Fruit fly (Drosophila melanogaster): ENCODE measurements around the gene CG13282.

CG13282 gene

dm6 chr2L:16819714-16820113 is 14.6 kb downstream of the CG13282 start (continued):
- TF ChIP-seq CG8281 (tag; optimal IDR thresholded peaks at IDR 0.05) (peak; percentile 8), Stat92E (GFP tag; optimal IDR thresholded peaks at IDR 0.05) (no peak), CG11504 (tag; optimal IDR thresholded peaks at IDR 0.05) (no peak), pb (GFP tag; optimal IDR thresholded peaks at IDR 0.05) (no peak), HLH3B (GFP tag; IDR thresholded peaks at IDR 0.05) (no peak), zfh2 (GFP tag; optimal IDR thresholded peaks at IDR 0.05) (no peak), CG7963 (GFP tag; IDR thresholded peaks at IDR 0.05; ENCODE audit: partially characterized antibody) (no peak), CG31224 (GFP tag; IDR thresholded peaks at IDR 0.05) (peak; percentile 89), Camta (GFP tag; optimal IDR thresholded peaks at IDR 0.05) (no peak), Hr3 (GFP tag; optimal IDR thresholded peaks at IDR 0.05) (no peak), Opbp (GFP tag; IDR thresholded peaks at IDR 0.05; ENCODE audit: partially characterized antibody) (no peak), cg (GFP tag; optimal IDR thresholded peaks at IDR 0.05) (no peak), klu (GFP tag; IDR thresholded peaks at IDR 0.05) (no peak), Usf (GFP tag; optimal IDR thresholded peaks at IDR 0.05) (no peak), lola (GFP tag; optimal IDR thresholded peaks at IDR 0.05) (no peak), sisA (GFP tag; IDR thresholded peaks at IDR 0.05) (no peak), Ravus (GFP tag; IDR thresholded peaks at IDR 0.05) (no peak), fd96Cb (tag; optimal IDR thresholded peaks at IDR 0.05) (no peak), ash1 (GFP tag; optimal IDR thresholded peaks at IDR 0.05) (no peak), CG30431 (GFP tag; optimal IDR thresholded peaks at IDR 0.05) (no peak), chif (GFP tag; optimal IDR thresholded peaks at IDR 0.05) (no peak), sim (GFP tag; IDR thresholded peaks at IDR 0.05) (no peak), Hey (tag; optimal IDR thresholded peaks at IDR 0.05) (peak; percentile 30), Ada2b (GFP tag; IDR thresholded peaks at IDR 0.05) (no peak), CG2199 (GFP tag; IDR thresholded peaks at IDR 0.05) (no peak), CG8944 (GFP tag; optimal IDR thresholded peaks at IDR 0.05) (no peak), pnt (GFP tag; optimal IDR thresholded peaks at IDR 0.05) (no peak), ftz-f1 (GFP tag; optimal IDR thresholded peaks at IDR 0.05) (no peak), Trl (optimal IDR thresholded peaks at IDR 0.05) (no peak), Trl (GFP tag; optimal IDR thresholded peaks at IDR 0.05) (no peak), Poxn (GFP tag; IDR thresholded peaks at IDR 0.05) (no peak), Aef1 (GFP tag; IDR thresholded peaks at IDR 0.05) (no peak), fd102C (GFP tag; optimal IDR thresholded peaks at IDR 0.05) (no peak), CG12659 (GFP tag; optimal IDR thresholded peaks at IDR 0.05) (no peak), Ssrp (tag; optimal IDR thresholded peaks at IDR 0.05) (no peak), odd (GFP tag; optimal IDR thresholded peaks at IDR 0.05) (peak; percentile 62), Gsc (GFP tag; IDR thresholded peaks at IDR 0.05) (no peak), CG17328 (GFP tag; IDR thresholded peaks at IDR 0.05) (no peak), CG11723 (GFP tag; optimal IDR thresholded peaks at IDR 0.05) (no peak), Sry-δ (GFP tag; optimal IDR thresholded peaks at IDR 0.05) (no peak), prd (optimal IDR thresholded peaks at IDR 0.05) (no peak), prd (GFP tag; IDR thresholded peaks at IDR 0.05) (no peak), CG8089 (GFP tag; optimal IDR thresholded peaks at IDR 0.05) (no peak), br (optimal IDR thresholded peaks at IDR 0.05) (no peak), CG4730 (GFP tag; IDR thresholded peaks at IDR 0.05) (no peak), Hand (GFP tag; optimal IDR thresholded peaks at IDR 0.05) (peak; percentile 6), Oli (tag; optimal IDR thresholded peaks at IDR 0.05) (peak; percentile 7), jing (GFP tag; optimal IDR thresholded peaks at IDR 0.05) (no peak), CG5953 (GFP tag; IDR thresholded peaks at IDR 0.05) (no peak), CG7372 (GFP tag; IDR thresholded peaks at IDR 0.05) (no peak), sug (tag; optimal IDR thresholded peaks at IDR 0.05) (peak; percentile 83), CG32772 (GFP tag; IDR thresholded peaks at IDR 0.05) (no peak), HmgD (GFP tag; optimal IDR thresholded peaks at IDR 0.05) (no peak), ab (GFP tag; optimal IDR thresholded peaks at IDR 0.05) (no peak)
